Fruit fly (Drosophila melanogaster) whole organism, wandering third instar larva: ENCODE results near the gene CG10462.

ENCODE experiments used
- Hnf4 ChIP-seq: fragments of 200-800 bp; sonication (Bioruptor generic); optimal IDR thresholded peaks from 2 replicates; lab custom pipeline; 2016; ENCODE audit warnings: missing biosample characterization, mild to moderate bottlenecking, missing genetic modification characterization
- Mio ChIP-seq: sonication (Bioruptor generic); optimal IDR thresholded peaks from 2 replicates; lab custom pipeline; 2016; ENCODE audit warnings: missing biosample characterization, missing genetic modification characterization
- Myc ChIP-seq: fragments of >200 bp; optimal IDR thresholded peaks from 2 replicates; lab custom pipeline; 2017
- Rel ChIP-seq, 2 experiments: fragments of 200-800 bp; sonication (Bioruptor generic) in 1 of 2; optimal IDR thresholded peaks; 2 replicates in 1 of 2; 3 replicates in 1 of 2; lab custom pipeline; 2016 to 2019; ENCODE audit warnings: mild to moderate bottlenecking in 2 of 2, missing biosample characterization in 2 of 2, missing genetic modification characterization in 2 of 2, moderate library complexity in 1 of 2
- brk ChIP-seq: fragments of 200-800 bp; sonication (Bioruptor generic); optimal IDR thresholded peaks from 2 replicates; lab custom pipeline; 2016; ENCODE audit warnings: missing biosample characterization, mild to moderate bottlenecking, missing genetic modification characterization
- pan ChIP-seq: fragments of >200 bp; optimal IDR thresholded peaks from 2 replicates; lab custom pipeline; 2017
- sv ChIP-seq: fragments of 200-800 bp; sonication (Bioruptor generic); optimal IDR thresholded peaks from 3 replicates; lab custom pipeline; 2016; ENCODE audit warnings: missing biosample characterization, missing genetic modification characterization
- usp ChIP-seq: fragments of >200 bp; optimal IDR thresholded peaks from 2 replicates; lab custom pipeline; 2017; ENCODE audit warnings: missing biosample characterization, missing genetic modification characterization

The CG10462 gene

DNA sequence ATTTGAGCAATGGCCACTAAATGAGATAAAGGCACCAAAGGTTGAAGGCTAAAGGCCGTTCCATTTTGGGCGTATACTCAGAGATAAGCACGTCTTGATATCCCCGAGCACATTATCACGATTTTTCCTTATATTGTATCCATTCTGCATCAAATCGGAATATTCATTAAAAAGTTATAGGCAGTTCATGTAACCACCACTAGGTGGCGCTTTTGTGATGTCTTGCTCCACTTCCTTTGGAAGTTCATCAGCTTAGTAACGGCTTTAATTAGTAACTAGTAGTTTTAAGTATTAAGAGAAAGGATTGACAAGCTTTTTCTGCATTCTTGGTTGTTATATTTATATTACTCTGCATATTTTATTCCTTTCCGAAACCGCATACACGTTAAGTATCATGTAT, 53.2 kb downstream of the CG10462 start:
- TF ChIP-seq Myc = no peak
- TF ChIP-seq Hnf4 (GFP tag; lab: Kevin White, UChicago) = no peak
- no peak for TF ChIP-seq Mio (GFP tag; lab: Kevin White, UChicago)
- no peak for TF ChIP-seq pan
- TF ChIP-seq brk (GFP tag; lab: Kevin White, UChicago) = no peak
- no peak for TF ChIP-seq sv (GFP tag; lab: Kevin White, UChicago)
- TF ChIP-seq Rel (GFP tag; optimal IDR thresholded peaks at IDR 0.05; lab: Kevin White, UChicago) = no peak
- no peak for TF ChIP-seq Rel (tag; optimal IDR thresholded peaks at IDR 0.05; lab: Kevin White, UChicago)
- no peak for TF ChIP-seq usp (GFP tag; lab: Kevin White, UChicago)
